Worm (Caenorhabditis elegans) whole organism, mixed stage, embryonic: ENCODE data around the gene tag-280.
A peak's percentile ranks its signal among the peaks of the same experiment; 100 is the strongest.
"Not testable (repeated sequence)": the region's sequence is repeated elsewhere in the genome, so short reads cannot be mapped to it uniquely, and the experiment has no call there.

Experiments
- M03D4.4 ChIP-seq: sonication (generic microtip); optimal IDR thresholded peaks from 2 replicates; lab custom pipeline; 2017; ENCODE audit warnings: mild to moderate bottlenecking, missing genetic modification characterization, missing compliant biosample characterization
- bed-3 ChIP-seq: fragments of 200-800 bp; sonication (Bioruptor generic); optimal IDR thresholded peaks from 3 replicates; lab custom pipeline; 2018; ENCODE audit warnings: mild to moderate bottlenecking, missing genetic modification characterization, moderate library complexity, missing compliant biosample characterization
- blmp-1 ChIP-seq: fragments of 150-350 bp; optimal IDR thresholded peaks from 2 replicates; lab custom pipeline; 2014; ENCODE audit warnings: missing biosample characterization, missing genetic modification characterization
- ceh-39 ChIP-seq: fragments of 150-350 bp; optimal IDR thresholded peaks from 2 replicates; lab custom pipeline; 2014; ENCODE audit warnings: missing biosample characterization, missing genetic modification characterization
- ceh-43 ChIP-seq: fragments of 200-800 bp; sonication (Bioruptor generic); optimal IDR thresholded peaks from 2 replicates; lab custom pipeline; 2018; ENCODE audit warnings: mild to moderate bottlenecking, missing genetic modification characterization, moderate library complexity, missing compliant biosample characterization
- ceh-83 ChIP-seq: fragments of 200-800 bp; sonication (Bioruptor generic); optimal IDR thresholded peaks from 2 replicates; lab custom pipeline; 2018; ENCODE audit warnings: mild to moderate bottlenecking, missing genetic modification characterization, missing compliant biosample characterization
- ces-1 ChIP-seq: fragments of 150-350 bp; optimal IDR thresholded peaks from 2 replicates; lab custom pipeline; 2014; ENCODE audit warnings: missing biosample characterization, missing genetic modification reagents, missing genetic modification characterization
- cnd-1 ChIP-seq: fragments of 200-800 bp; sonication (Bioruptor generic); optimal IDR thresholded peaks from 2 replicates; lab custom pipeline; 2018; ENCODE audit warnings: mild to moderate bottlenecking, missing genetic modification characterization, missing compliant biosample characterization
- drap-1 ChIP-seq: fragments of 200-800 bp; sonication (Bioruptor generic); optimal IDR thresholded peaks from 3 replicates; lab custom pipeline; 2018; ENCODE audit warnings: mild to moderate bottlenecking, missing genetic modification characterization, missing compliant biosample characterization
- elt-1 ChIP-seq: sonication (generic microtip); optimal IDR thresholded peaks from 2 replicates; lab custom pipeline; 2017; ENCODE audit warnings: missing genetic modification characterization, mild to moderate bottlenecking, missing compliant biosample characterization, antibody characterized with exemption, moderate library complexity, borderline replicate concordance; ENCODE audit not compliant: insufficient read depth
- flh-1 ChIP-seq: fragments of 200-800 bp; sonication (Bioruptor generic); optimal IDR thresholded peaks from 2 replicates; lab custom pipeline; 2018; ENCODE audit warnings: mild to moderate bottlenecking, missing genetic modification characterization, moderate library complexity, missing compliant biosample characterization
- ham-2 ChIP-seq: fragments of 200-800 bp; sonication (Bioruptor generic); optimal IDR thresholded peaks from 2 replicates; lab custom pipeline; 2018; ENCODE audit warnings: mild to moderate bottlenecking, missing genetic modification characterization, missing compliant biosample characterization
- hlh-1 ChIP-seq: fragments of 150-350 bp; optimal IDR thresholded peaks from 2 replicates; lab custom pipeline; 2014; ENCODE audit warnings: missing biosample characterization, missing genetic modification reagents, missing genetic modification characterization
- lin-32 ChIP-seq: fragments of 200-800 bp; sonication (Bioruptor generic); optimal IDR thresholded peaks from 2 replicates; lab custom pipeline; 2018; ENCODE audit warnings: mild to moderate bottlenecking, missing genetic modification characterization, missing compliant biosample characterization
- mls-2 ChIP-seq: sonication (generic microtip); optimal IDR thresholded peaks from 2 replicates; lab custom pipeline; 2016; ENCODE audit warnings: mild to moderate bottlenecking, missing genetic modification characterization, moderate library complexity, missing compliant biosample characterization
- nhr-12 ChIP-seq: fragments of 150-350 bp; optimal IDR thresholded peaks from 2 replicates; lab custom pipeline; 2014; ENCODE audit warnings: missing biosample characterization, missing genetic modification characterization
- nhr-237 ChIP-seq: fragments of 150-350 bp; optimal IDR thresholded peaks from 2 replicates; lab custom pipeline; 2014; ENCODE audit warnings: missing biosample characterization, missing genetic modification characterization
- nhr-28 ChIP-seq: fragments of 150-350 bp; optimal IDR thresholded peaks from 2 replicates; lab custom pipeline; 2014; ENCODE audit warnings: missing biosample characterization, missing genetic modification characterization
- nhr-76 ChIP-seq: sonication (generic microtip); optimal IDR thresholded peaks from 2 replicates; lab custom pipeline; 2017; ENCODE audit warnings: missing biosample characterization, missing genetic modification characterization
- pha-4 ChIP-seq: fragments of 150-350 bp; optimal IDR thresholded peaks from 2 replicates; lab custom pipeline; 2018; ENCODE audit warnings: missing biosample characterization, missing genetic modification reagents, missing genetic modification characterization
- sem-2 ChIP-seq: fragments of 200-800 bp; sonication (Bioruptor generic); optimal IDR thresholded peaks from 2 replicates; lab custom pipeline; 2018; ENCODE audit warnings: mild to moderate bottlenecking, missing genetic modification characterization, missing compliant biosample characterization
- snpc-4 ChIP-seq: fragments of 150-350 bp; optimal IDR thresholded peaks from 2 replicates; lab custom pipeline; 2014; ENCODE audit warnings: missing biosample characterization, missing genetic modification characterization
- sptf-1 ChIP-seq: sonication (generic microtip); optimal IDR thresholded peaks from 2 replicates; lab custom pipeline; 2017; ENCODE audit warnings: mild to moderate bottlenecking, missing genetic modification characterization, moderate library complexity, missing compliant biosample characterization
- tbx-8 ChIP-seq: fragments of 200-800 bp; sonication (Bioruptor generic); optimal IDR thresholded peaks from 2 replicates; lab custom pipeline; 2018; ENCODE audit warnings: mild to moderate bottlenecking, missing genetic modification characterization, moderate library complexity, missing compliant biosample characterization
- unc-120 ChIP-seq: sonication (generic microtip); optimal IDR thresholded peaks from 2 replicates; lab custom pipeline; 2017; ENCODE audit warnings: missing genetic modification characterization, missing compliant biosample characterization; ENCODE audit not compliant: poor library complexity, severe bottlenecking
- unc-39 ChIP-seq: fragments of 150-350 bp; optimal IDR thresholded peaks from 2 replicates; lab custom pipeline; 2014; ENCODE audit warnings: missing biosample characterization, missing genetic modification characterization
- unc-62 ChIP-seq: fragments of 150-350 bp; optimal IDR thresholded peaks from 2 replicates; lab custom pipeline; 2014; ENCODE audit warnings: missing biosample characterization, missing genetic modification reagents, missing genetic modification characterization
- ztf-11 ChIP-seq: fragments of 150-350 bp; optimal IDR thresholded peaks from 2 replicates; lab custom pipeline; 2014; ENCODE audit warnings: missing biosample characterization, missing genetic modification characterization

Gene tag-280

DNA sequence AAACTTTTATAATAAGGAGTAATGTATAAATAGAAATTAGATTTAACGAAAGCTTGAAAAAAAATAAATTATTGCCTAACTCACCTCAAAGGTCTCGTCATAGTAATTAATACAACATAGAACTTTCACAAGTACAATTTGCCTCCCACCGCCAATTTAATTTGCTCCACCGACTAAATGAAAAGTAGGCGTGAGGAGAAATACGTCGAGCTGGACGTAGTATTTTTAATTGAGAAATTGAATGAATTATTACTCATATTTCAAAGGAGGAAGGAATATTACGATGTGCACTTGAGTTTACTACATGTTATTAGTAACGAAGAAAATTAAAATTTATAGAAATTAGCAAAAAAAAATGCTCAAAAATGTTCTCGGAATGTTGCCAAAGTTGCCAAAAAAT lies 22.0 kb upstream of the tag-280 start, which contains the start of gene Y57A10C.9:
Gene Y57A10C.9 (minus strand): TSS at position 101 of the 400 bp plus-strand sequence.
- no peak for TF ChIP-seq nhr-237 (tag; lab: Kevin White, UChicago)
- TF ChIP-seq bed-3 (GFP tag; lab: Kevin White, UChicago), result no peak
- TF ChIP-seq cnd-1 (tag; lab: Kevin White, UChicago), result no peak
- no peak for TF ChIP-seq nhr-76
- no peak for TF ChIP-seq hlh-1 (tag; lab: Kevin White, UChicago)
- TF ChIP-seq ham-2 (GFP tag; lab: Kevin White, UChicago), result no peak
- no peak for TF ChIP-seq ceh-83
- TF ChIP-seq drap-1 (GFP tag; lab: Kevin White, UChicago), result no peak
- TF ChIP-seq ceh-39 (tag; lab: Kevin White, UChicago), result no peak
- no peak for TF ChIP-seq sem-2
- no peak for TF ChIP-seq pha-4 (tag; lab: Kevin White, UChicago)
- no peak for TF ChIP-seq ceh-43 (GFP tag; lab: Kevin White, UChicago)
- TF ChIP-seq sptf-1 (tag; lab: Kevin White, UChicago), result no peak
- no peak for TF ChIP-seq nhr-28 (tag; lab: Kevin White, UChicago)
- no peak for TF ChIP-seq M03D4.4
- TF ChIP-seq unc-39 (tag; lab: Kevin White, UChicago), result no peak

DNA sequence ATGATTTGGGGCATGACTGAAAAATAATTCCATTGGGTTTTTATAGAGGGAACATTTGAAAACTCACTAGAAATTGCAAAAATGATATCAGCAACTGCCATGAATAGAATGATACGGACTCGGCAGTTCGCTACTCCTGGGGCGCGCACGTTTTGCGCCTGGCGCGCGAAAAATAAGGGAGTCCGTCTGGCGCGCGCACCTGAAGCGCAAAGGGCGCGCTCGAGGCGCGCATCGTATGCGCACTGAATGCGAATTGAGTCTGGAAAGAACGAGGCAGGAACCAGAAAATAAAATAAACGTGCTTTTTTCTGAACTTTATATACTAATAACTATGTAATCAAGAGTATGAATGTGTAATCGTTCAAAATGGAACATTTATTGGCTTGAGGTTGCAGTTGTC lies 19.3 kb upstream of the tag-280 start, which contains the start of gene Y57A10C.10:
Gene Y57A10C.10 (minus strand): TSS at position 101 of the 400 bp plus-strand sequence.
- not testable (repeated sequence) for TF ChIP-seq ceh-39 (tag; lab: Kevin White, UChicago); nhr-76; drap-1 (GFP tag; lab: Kevin White, UChicago)

DNA sequence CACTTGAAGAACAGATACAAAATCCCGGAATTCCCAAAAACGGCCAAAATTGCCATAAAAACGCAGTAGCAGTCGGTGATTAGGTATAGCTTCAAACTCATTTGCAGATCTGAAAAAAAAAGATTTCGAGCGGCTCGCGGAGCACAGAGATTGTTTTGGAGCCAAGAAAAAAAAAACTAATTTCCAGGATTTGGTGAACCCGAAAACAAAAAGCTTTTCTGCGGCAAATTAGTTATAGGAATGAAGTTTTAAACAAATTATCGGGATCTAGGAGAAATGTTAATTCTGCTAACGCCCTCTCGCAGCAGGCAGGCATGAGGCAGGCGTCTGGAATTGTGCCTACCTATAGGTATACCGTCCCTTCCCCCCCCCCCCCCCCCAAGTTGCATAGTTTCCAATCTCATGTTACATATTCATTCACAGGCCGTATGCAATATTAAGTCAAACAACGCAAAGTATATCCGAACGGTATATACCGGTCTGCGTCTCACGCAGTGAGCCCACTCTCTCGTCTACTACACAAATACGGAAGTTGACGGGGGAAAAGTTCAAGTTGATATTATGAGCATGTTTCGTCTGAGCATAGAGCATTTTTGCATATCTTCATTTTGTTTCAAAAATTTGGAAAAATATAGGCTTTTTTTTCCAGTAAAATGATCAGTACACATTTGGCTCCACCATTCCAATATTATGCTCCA lies 15.6 kb upstream of the tag-280 start, which contains the start of the genes W05H5.1 and pitr-6:
Gene W05H5.1 (minus strand): TSS at position 101 of the 698 bp plus-strand sequence.
Gene pitr-6 (plus strand): TSS at position 648 of the 698 bp plus-strand sequence.
- TF ChIP-seq unc-62, result no peak
- TF ChIP-seq bed-3 (GFP tag; lab: Kevin White, UChicago), result no peak
- peak; percentile 14 for TF ChIP-seq pha-4 (tag; lab: Kevin White, UChicago)
- TF ChIP-seq ham-2 (GFP tag; lab: Kevin White, UChicago), result no peak

DNA sequence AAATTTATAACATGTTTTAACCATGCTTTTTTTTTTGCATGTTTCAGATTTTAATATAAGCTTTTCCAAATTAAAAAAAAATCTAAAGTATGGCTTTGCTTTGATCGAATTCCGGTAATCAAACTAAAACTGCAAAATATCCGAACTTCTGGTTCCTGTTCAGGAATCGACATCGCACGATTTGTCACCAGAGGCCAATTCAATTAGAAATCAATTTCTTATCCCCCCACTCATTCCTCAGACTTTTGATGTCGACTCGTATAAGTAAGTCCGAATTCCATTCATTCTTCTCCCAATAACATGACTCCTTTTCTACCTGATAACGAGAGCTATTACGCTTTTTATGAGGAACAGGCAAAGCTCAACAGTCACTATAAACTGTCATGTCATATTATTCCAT lies 12.2 kb upstream of the tag-280 start, which contains the start of gene srh-27:
Gene srh-27 (plus strand): TSS at position 301 of the 400 bp plus-strand sequence.
- no peak for TF ChIP-seq nhr-237 (tag; lab: Kevin White, UChicago)
- TF ChIP-seq, all 35 proteins: peak for 0

DNA sequence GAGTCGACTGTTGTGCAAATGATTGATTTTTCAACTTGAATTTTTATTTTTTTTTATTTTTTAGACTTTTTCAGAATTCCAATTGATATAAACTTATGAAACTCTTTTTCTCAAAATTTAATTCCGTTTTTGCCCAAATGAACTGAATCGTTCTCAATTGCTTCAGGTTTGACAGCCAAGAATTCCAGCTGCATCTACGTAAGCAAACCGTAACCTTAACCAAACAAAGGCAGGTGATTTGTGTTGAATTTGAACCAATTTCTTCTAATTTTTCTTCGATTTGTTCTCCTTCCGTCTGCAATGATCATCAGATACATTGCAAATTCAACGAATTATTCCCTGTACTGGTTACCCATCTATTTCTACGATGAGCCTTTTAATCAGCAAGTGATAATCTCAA lies 10.6 kb upstream of the tag-280 start, which contains the start of gene sre-34:
Gene sre-34 (plus strand): TSS at position 301 of the 400 bp plus-strand sequence.
- TF ChIP-seq ham-2 (GFP tag; lab: Kevin White, UChicago) (no peak), tbx-8 (no peak), lin-32 (no peak), elt-1 (no peak), unc-120 (tag; lab: Kevin White, UChicago) (no peak), nhr-28 (tag; lab: Kevin White, UChicago) (no peak), nhr-12 (tag; lab: Kevin White, UChicago) (no peak), snpc-4 (tag; lab: Kevin White, UChicago) (no peak), mls-2 (tag; lab: Kevin White, UChicago) (no peak), sem-2 (no peak), ces-1 (GFP tag; lab: Kevin White, UChicago) (no peak), unc-62 (no peak), hlh-1 (tag; lab: Kevin White, UChicago) (no peak), flh-1 (GFP tag; lab: Kevin White, UChicago) (no peak), blmp-1 (tag; lab: Kevin White, UChicago) (no peak), ztf-11 (tag; lab: Kevin White, UChicago) (no peak), cnd-1 (tag; lab: Kevin White, UChicago) (no peak), nhr-76 (no peak)
